Fruit fly (Drosophila melanogaster) whole organism, embryonic: ENCODE data around the gene CG43693.

ENCODE experiments used
- Ada2b ChIP-seq: fragments of 200-800 bp; sonication (Bioruptor generic); IDR thresholded peaks from 2 replicates; pipeline ENCODE4 v1.3.6; 2022; ENCODE audit warnings: missing biosample characterization, missing genetic modification characterization
- B-H2 ChIP-seq: fragments of 200-800 bp; sonication (Bioruptor generic); optimal IDR thresholded peaks from 2 replicates; lab custom pipeline; 2018; ENCODE audit warnings: missing biosample characterization, mild to moderate bottlenecking, missing genetic modification characterization
- CG10147 ChIP-seq: fragments of 200-800 bp; sonication (Bioruptor generic); optimal IDR thresholded peaks from 2 replicates; lab custom pipeline; 2019; ENCODE audit warnings: missing biosample characterization, mild to moderate bottlenecking, missing genetic modification characterization, moderate library complexity
- CG10366 ChIP-seq: fragments of 200-800 bp; sonication (Bioruptor generic); IDR thresholded peaks from 2 replicates; pipeline ENCODE4 v1.3.6; 2022; ENCODE audit warnings: missing biosample characterization, missing genetic modification characterization
- CG10565 ChIP-seq: fragments of 200-800 bp; sonication (Bioruptor generic); optimal IDR thresholded peaks from 3 replicates; lab custom pipeline; 2016; ENCODE audit warnings: missing biosample characterization, mild to moderate bottlenecking, missing genetic modification characterization
- CG12299 ChIP-seq: fragments of 200-800 bp; sonication (Bioruptor generic); optimal IDR thresholded peaks from 2 replicates; lab custom pipeline; 2018; ENCODE audit warnings: missing biosample characterization, mild to moderate bottlenecking, missing genetic modification characterization
- CG13894 ChIP-seq: fragments of 200-800 bp; sonication (Bioruptor generic); optimal IDR thresholded peaks from 3 replicates; lab custom pipeline; 2018; ENCODE audit warnings: missing biosample characterization, mild to moderate bottlenecking, missing genetic modification characterization, moderate library complexity
- CG15479 ChIP-seq: fragments of 200-800 bp; sonication (Bioruptor generic); optimal IDR thresholded peaks from 3 replicates; lab custom pipeline; 2019; ENCODE audit warnings: missing biosample characterization, mild to moderate bottlenecking, missing genetic modification characterization, moderate library complexity
- CG1603 ChIP-seq: fragments of 200-800 bp; sonication (Bioruptor generic); optimal IDR thresholded peaks from 2 replicates; lab custom pipeline; 2019; ENCODE audit warnings: missing biosample characterization, mild to moderate bottlenecking, missing genetic modification characterization, moderate library complexity
- CG1647 ChIP-seq: fragments of 200-800 bp; sonication (Bioruptor generic); optimal IDR thresholded peaks from 3 replicates; lab custom pipeline; 2016; ENCODE audit warnings: missing biosample characterization, missing genetic modification characterization
- CG1832 ChIP-seq: fragments of 200-800 bp; sonication (Bioruptor generic); optimal IDR thresholded peaks from 2 replicates; lab custom pipeline; 2017; ENCODE audit warnings: missing biosample characterization, mild to moderate bottlenecking, missing genetic modification characterization, inconsistent platforms
- CG2889 ChIP-seq: fragments of 200-800 bp; sonication (Bioruptor generic); IDR thresholded peaks from 3 replicates; pipeline ENCODE4 v1.3.6; 2022; ENCODE audit warnings: missing biosample characterization, missing genetic modification characterization
- CG31388 ChIP-seq: fragments of 200-800 bp; sonication (Bioruptor generic); optimal IDR thresholded peaks from 2 replicates; lab custom pipeline; 2016; ENCODE audit warnings: missing biosample characterization, missing genetic modification characterization
- CG3163 ChIP-seq: fragments of 200-800 bp; sonication (Bioruptor generic); optimal IDR thresholded peaks from 3 replicates; lab custom pipeline; 2016; ENCODE audit warnings: missing biosample characterization, missing genetic modification characterization
- CG32772 ChIP-seq: fragments of 200-800 bp; sonication (Bioruptor generic); IDR thresholded peaks from 2 replicates; pipeline ENCODE4 v1.3.6; 2022; ENCODE audit warnings: missing biosample characterization, missing genetic modification characterization
- CG4404 ChIP-seq: fragments of 200-800 bp; sonication (Bioruptor generic); IDR thresholded peaks from 2 replicates; pipeline ENCODE4 v1.3.6; 2022; ENCODE audit warnings: missing biosample characterization, missing genetic modification characterization
- CG4424 ChIP-seq: fragments of 200-800 bp; sonication (Bioruptor generic); optimal IDR thresholded peaks from 3 replicates; lab custom pipeline; 2016; ENCODE audit warnings: missing biosample characterization, missing genetic modification characterization
- CG4707 ChIP-seq: fragments of 200-800 bp; sonication (Bioruptor generic); optimal IDR thresholded peaks from 2 replicates; lab custom pipeline; 2018; ENCODE audit warnings: missing biosample characterization, mild to moderate bottlenecking, missing genetic modification characterization, moderate library complexity
- CG7556 ChIP-seq: fragments of 200-800 bp; sonication (Bioruptor generic); optimal IDR thresholded peaks from 2 replicates; lab custom pipeline; 2017; ENCODE audit warnings: missing biosample characterization, mild to moderate bottlenecking, missing genetic modification characterization
- CG7928 ChIP-seq: fragments of 200-800 bp; sonication (Bioruptor generic); optimal IDR thresholded peaks from 2 replicates; lab custom pipeline; 2017; ENCODE audit warnings: missing biosample characterization, mild to moderate bottlenecking, missing genetic modification characterization
- CG8765 ChIP-seq: fragments of 200-800 bp; sonication (Bioruptor generic); IDR thresholded peaks from 2 replicates; pipeline ENCODE4 v1.3.6; 2022; ENCODE audit warnings: missing biosample characterization, missing genetic modification characterization
- CG8944 ChIP-seq: fragments of 200-800 bp; sonication (Bioruptor generic); optimal IDR thresholded peaks from 3 replicates; lab custom pipeline; 2016; ENCODE audit warnings: missing biosample characterization, missing genetic modification characterization
- Doc3 ChIP-seq: fragments of 200-800 bp; sonication (Bioruptor generic); IDR thresholded peaks from 3 replicates; pipeline ENCODE4 v1.3.6; 2022; ENCODE audit warnings: missing biosample characterization, missing genetic modification characterization; ENCODE audit not compliant: partially characterized antibody
- GATAe ChIP-seq: fragments of 200-800 bp; sonication (Bioruptor generic); conservative IDR thresholded peaks from 2 replicates; pipeline ENCODE4 v1.3.6; 2022; ENCODE audit warnings: missing biosample characterization, missing genetic modification characterization
- Gug ChIP-seq: fragments of 200-800 bp; sonication (Bioruptor generic); IDR thresholded peaks from 4 replicates; pipeline ENCODE4 v1.3.6; 2022; ENCODE audit warnings: missing biosample characterization, missing genetic modification characterization
- HLH54F ChIP-seq: fragments of 200-800 bp; sonication (Bioruptor generic); optimal IDR thresholded peaks from 3 replicates; lab custom pipeline; 2016; ENCODE audit warnings: missing biosample characterization, missing genetic modification characterization
- Hey ChIP-seq: fragments of 200-800 bp; sonication (Bioruptor generic); optimal IDR thresholded peaks from 3 replicates; lab custom pipeline; 2018; ENCODE audit warnings: missing biosample characterization, mild to moderate bottlenecking, missing genetic modification characterization
- Hr51 ChIP-seq, 2 experiments: fragments of 200-800 bp; sonication (Bioruptor generic); optimal IDR thresholded peaks; 2 replicates in 1 of 2; 3 replicates in 1 of 2; lab custom pipeline; 2016 to 2018; ENCODE audit warnings: missing biosample characterization in 2 of 2, missing genetic modification characterization in 2 of 2, mild to moderate bottlenecking in 1 of 2, moderate library complexity in 1 of 2
- Hr78 ChIP-seq, 2 experiments: fragments of 200-800 bp in 1 of 2; fragments of >200 bp in 1 of 2; sonication (Bioruptor generic) in 1 of 2; optimal IDR thresholded peaks; 2 replicates each; lab custom pipeline; 2017 to 2019; ENCODE audit warnings: missing biosample characterization in 2 of 2, missing genetic modification characterization in 2 of 2, mild to moderate bottlenecking in 1 of 2, moderate library complexity in 1 of 2
- Max ChIP-seq: fragments of 200-800 bp; sonication (Bioruptor generic); optimal IDR thresholded peaks from 2 replicates; lab custom pipeline; 2016; ENCODE audit warnings: missing biosample characterization, mild to moderate bottlenecking, missing genetic modification characterization
- Scr ChIP-seq: fragments of 200-800 bp; sonication (Bioruptor generic); IDR thresholded peaks from 2 replicates; pipeline ENCODE4 v1.3.6; 2022; ENCODE audit warnings: missing biosample characterization, missing genetic modification characterization; ENCODE audit not compliant: partially characterized antibody
- amos ChIP-seq: fragments of 200-800 bp; sonication (Bioruptor generic); IDR thresholded peaks from 2 replicates; pipeline ENCODE4 v1.3.6; 2022; ENCODE audit warnings: missing biosample characterization, missing genetic modification characterization; ENCODE audit not compliant: partially characterized antibody
- br ChIP-seq: fragments of >200 bp; optimal IDR thresholded peaks from 2 replicates; lab custom pipeline; 2017
- cad ChIP-seq: fragments of >200 bp; optimal IDR thresholded peaks from 2 replicates; lab custom pipeline; 2017; ENCODE audit warnings: missing biosample characterization, missing genetic modification characterization
- chinmo ChIP-seq: fragments of 200-800 bp; sonication (Bioruptor generic); IDR thresholded peaks from 4 replicates; pipeline ENCODE4 v1.3.6; 2022; ENCODE audit warnings: missing biosample characterization, missing genetic modification characterization; ENCODE audit not compliant: partially characterized antibody
- eve ChIP-seq, 2 experiments: fragments of >200 bp; optimal IDR thresholded peaks; 2 replicates each; lab custom pipeline; 2017; ENCODE audit warnings: missing biosample characterization in 2 of 2, missing genetic modification characterization in 2 of 2
- eyg ChIP-seq: fragments of 200-800 bp; sonication (Bioruptor generic); optimal IDR thresholded peaks from 3 replicates; lab custom pipeline; 2016; ENCODE audit warnings: missing biosample characterization, missing genetic modification characterization
- fd96Cb ChIP-seq: fragments of 200-800 bp; sonication (Bioruptor generic); optimal IDR thresholded peaks from 2 replicates; lab custom pipeline; 2018; ENCODE audit warnings: missing biosample characterization, mild to moderate bottlenecking, missing genetic modification characterization, moderate library complexity
- grau ChIP-seq: fragments of 200-800 bp; optimal IDR thresholded peaks from 3 replicates; lab custom pipeline; 2019; ENCODE audit warnings: missing biosample characterization, mild to moderate bottlenecking, missing genetic modification characterization, moderate library complexity
- inv ChIP-seq: fragments of 200-800 bp; sonication (Bioruptor generic); IDR thresholded peaks from 2 replicates; pipeline ENCODE4 v1.3.6; 2022; ENCODE audit warnings: missing biosample characterization, missing genetic modification characterization; ENCODE audit not compliant: partially characterized antibody
- jumu ChIP-seq: fragments of 200-800 bp; sonication (Bioruptor generic); optimal IDR thresholded peaks from 3 replicates; lab custom pipeline; 2016; ENCODE audit warnings: missing biosample characterization, missing genetic modification characterization
- kah ChIP-seq: fragments of 200-800 bp; sonication (Bioruptor generic); optimal IDR thresholded peaks from 2 replicates; lab custom pipeline; 2018; ENCODE audit warnings: missing biosample characterization, mild to moderate bottlenecking, missing genetic modification characterization
- kay ChIP-seq: fragments of 200-800 bp; sonication (Bioruptor generic); optimal IDR thresholded peaks from 2 replicates; lab custom pipeline; 2016; ENCODE audit warnings: missing biosample characterization, missing genetic modification characterization
- klu ChIP-seq: fragments of 200-800 bp; sonication (Bioruptor generic); IDR thresholded peaks from 2 replicates; pipeline ENCODE4 v1.3.6; 2022; ENCODE audit warnings: missing biosample characterization, missing genetic modification characterization
- kni ChIP-seq: fragments of 200-800 bp; sonication (Bioruptor generic); optimal IDR thresholded peaks from 3 replicates; lab custom pipeline; 2017; ENCODE audit warnings: mild to moderate bottlenecking, missing biosample characterization, missing genetic modification reagents, missing genetic modification characterization
- nau ChIP-seq: fragments of 200-800 bp; sonication (Bioruptor generic); optimal IDR thresholded peaks from 3 replicates; lab custom pipeline; 2017; ENCODE audit warnings: missing biosample characterization, mild to moderate bottlenecking, missing genetic modification characterization, missing genetic modification reagents
- p53 ChIP-seq: fragments of 200-800 bp; sonication (Bioruptor generic); optimal IDR thresholded peaks from 2 replicates; lab custom pipeline; 2016; ENCODE audit warnings: missing biosample characterization, missing genetic modification characterization
- pita ChIP-seq: fragments of 200-800 bp; sonication (Bioruptor generic); optimal IDR thresholded peaks from 2 replicates; lab custom pipeline; 2017; ENCODE audit warnings: missing biosample characterization, mild to moderate bottlenecking, missing genetic modification characterization
- psq ChIP-seq: fragments of 200-800 bp; sonication (Bioruptor generic); optimal IDR thresholded peaks from 2 replicates; lab custom pipeline; 2017; ENCODE audit warnings: missing biosample characterization, missing genetic modification characterization
- tx ChIP-seq: fragments of 200-800 bp; sonication (Bioruptor generic); optimal IDR thresholded peaks from 2 replicates; lab custom pipeline; 2016; ENCODE audit warnings: missing biosample characterization, missing genetic modification characterization
- vnd ChIP-seq: fragments of 200-800 bp; sonication (Bioruptor generic); IDR thresholded peaks from 3 replicates; pipeline ENCODE4 v1.3.6; 2022; ENCODE audit warnings: missing biosample characterization, missing genetic modification characterization; ENCODE audit not compliant: partially characterized antibody

The CG43693 gene

dm6 chr3L:11064689-11065088 is 13.5 kb upstream of the CG43693 start, which contains the start of the genes CG32075, CG45101 and SuUR (continued):
- TF ChIP-seq CG15479 (GFP tag; lab: Kevin White, UChicago) (no peak), grau (peak; percentile 88), Gug (GFP tag; lab: Robert Waterston, UW) (peak; percentile 84), fd96Cb (tag; lab: Kevin White, UChicago) (peak; percentile 83), CG10565 (no peak), CG12299 (tag; lab: Kevin White, UChicago) (peak; percentile 61), CG7556 (GFP tag; lab: Kevin White, UChicago) (peak; percentile 78), cad (no peak), CG2889 (GFP tag; lab: Robert Waterston, UW) (peak; percentile 83), Ada2b (GFP tag; lab: Robert Waterston, UW) (peak; percentile 88), br (lab: Kevin White, UChicago) (no peak), tx (GFP tag; lab: Kevin White, UChicago) (peak; percentile 91), eyg (GFP tag; lab: Kevin White, UChicago) (peak; percentile 76), kah (GFP tag; lab: Kevin White, UChicago) (peak; percentile 32), psq (peak; percentile 56), CG10147 (GFP tag; lab: Kevin White, UChicago) (peak; percentile 67), nau (peak; percentile 75), CG4707 (GFP tag; lab: Kevin White, UChicago) (no peak), amos (GFP tag; lab: Robert Waterston, UW) (no peak), Hey (tag; lab: Kevin White, UChicago) (peak; percentile 34), CG32772 (GFP tag; lab: Robert Waterston, UW) (peak; percentile 88), Max (GFP tag; lab: Kevin White, UChicago) (peak; percentile 93), B-H2 (GFP tag; lab: Kevin White, UChicago) (peak; percentile 86), CG8944 (GFP tag; lab: Kevin White, UChicago) (peak; percentile 84), CG4424 (GFP tag; lab: Kevin White, UChicago) (peak; percentile 92), klu (GFP tag; lab: Robert Waterston, UW) (peak; percentile 80), Scr (GFP tag; lab: Robert Waterston, UW) (no peak), CG1603 (peak; percentile 51), CG7928 (GFP tag; lab: Kevin White, UChicago) (peak; percentile 41), pita (GFP tag; lab: Kevin White, UChicago) (no peak), chinmo (GFP tag; lab: Robert Waterston, UW) (no peak), vnd (GFP tag; lab: Robert Waterston, UW) (no peak), kay (peak; percentile 78), CG3163 (GFP tag; lab: Kevin White, UChicago) (peak; percentile 71), CG4404 (peak; percentile 77), jumu (GFP tag; lab: Kevin White, UChicago) (peak; percentile 88), Doc3 (GFP tag; lab: Robert Waterston, UW) (no peak), CG13894 (tag; lab: Kevin White, UChicago) (no peak), eve (GFP tag; optimal IDR thresholded peaks at IDR 0.05; lab: Kevin White, UChicago) (peak in 1 of 2 experiments; percentile 32), inv (GFP tag; lab: Robert Waterston, UW) (no peak), CG31388 (GFP tag; lab: Kevin White, UChicago) (peak; percentile 39), Hr51 (GFP tag; optimal IDR thresholded peaks at IDR 0.05; lab: Kevin White, UChicago) (peak; percentile 83 to 93), GATAe (GFP tag; lab: Robert Waterston, UW) (peak; percentile 61; the same call in 1 of the 2 replicates), CG10366 (GFP tag; lab: Robert Waterston, UW) (peak; percentile 89), CG1647 (GFP tag; lab: Kevin White, UChicago) (peak; percentile 76), Hr78 (GFP tag; optimal IDR thresholded peaks at IDR 0.05; lab: Kevin White, UChicago) (no peak), p53 (peak; percentile 71), CG1832 (GFP tag; lab: Kevin White, UChicago) (no peak), CG8765 (GFP tag; lab: Robert Waterston, UW) (peak; percentile 75), HLH54F (peak; percentile 92), kni (GFP tag; lab: Kevin White, UChicago) (no peak)
